Worm (Caenorhabditis elegans) whole organism, young adult: ENCODE results near the gene Y62H9A.2.

ENCODE experiments used
- F23B12.7 ChIP-seq: sonication (generic microtip); optimal IDR thresholded peaks from 2 replicates; lab custom pipeline; 2017; ENCODE audit warnings: missing genetic modification characterization, mild to moderate bottlenecking, missing compliant biosample characterization, antibody characterized with exemption, moderate library complexity; ENCODE audit not compliant: insufficient read depth
- fkh-3 ChIP-seq: sonication (generic microtip); optimal IDR thresholded peaks from 2 replicates; lab custom pipeline; 2016; ENCODE audit warnings: mild to moderate bottlenecking, missing genetic modification characterization, missing compliant biosample characterization
- nhr-179 ChIP-seq: sonication (generic microtip); optimal IDR thresholded peaks from 2 replicates; lab custom pipeline; 2016; ENCODE audit warnings: mild to moderate bottlenecking, missing genetic modification characterization, missing compliant biosample characterization

DNA sequence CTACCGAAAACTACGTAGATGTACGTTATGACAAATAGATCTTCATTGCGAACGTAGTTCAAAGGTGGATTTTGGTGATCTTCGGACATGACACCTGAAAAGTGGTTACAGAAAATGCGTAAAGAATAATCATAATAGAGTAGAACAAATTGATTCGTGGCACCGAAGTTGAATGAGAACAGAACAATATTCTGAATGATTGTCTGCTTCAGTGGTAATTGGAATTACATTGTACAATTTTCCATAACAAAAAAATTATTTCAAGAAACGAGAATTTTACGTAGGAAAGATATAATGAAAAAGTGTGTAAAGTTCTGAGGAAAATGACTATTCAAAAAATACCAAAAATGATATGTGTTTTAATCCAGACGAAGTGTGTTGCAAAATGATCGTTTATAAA, 24.7 kb upstream of the Y62H9A.2 start, which contains the start of gene Y62H9A.10:
- TF ChIP-seq nhr-179 (no peak), fkh-3 (tag; lab: Kevin White, UChicago) (no peak), F23B12.7 (tag; lab: Kevin White, UChicago) (no peak)
